Worm (Caenorhabditis elegans) whole organism, L1 larva: ENCODE results near the gene F54E2.1.

Source experiments
- ceh-82 ChIP-seq, 3 experiments: fragments of 150-350 bp in 1 of 3; sonication (generic microtip) in 2 of 3; optimal IDR thresholded peaks; 2 replicates each; lab custom pipeline; 2014 to 2017; ENCODE audit warnings: missing biosample characterization in 3 of 3, missing genetic modification characterization in 3 of 3
- elt-2 ChIP-seq: sonication (generic microtip); optimal IDR thresholded peaks from 2 replicates; lab custom pipeline; 2016; ENCODE audit warnings: missing genetic modification characterization, mild to moderate bottlenecking, inconsistent platforms, missing compliant biosample characterization, missing genetic modification reagents
- fkh-10 ChIP-seq: sonication (generic microtip); optimal IDR thresholded peaks from 2 replicates; lab custom pipeline; 2017; ENCODE audit warnings: missing biosample characterization, missing genetic modification reagents, missing genetic modification characterization
- hpl-2 ChIP-seq: fragments of 150-350 bp; optimal IDR thresholded peaks from 2 replicates; lab custom pipeline; 2014; ENCODE audit warnings: missing biosample characterization, missing genetic modification reagents, missing genetic modification characterization
- jun-1 ChIP-seq: fragments of 150-350 bp; optimal IDR thresholded peaks from 2 replicates; lab custom pipeline; 2014; ENCODE audit warnings: missing biosample characterization, missing genetic modification reagents, missing genetic modification characterization
- lin-35 ChIP-seq, 2 experiments: fragments of 150-350 bp; optimal IDR thresholded peaks; 2 replicates each; lab custom pipeline; 2014; ENCODE audit warnings: missing biosample characterization in 2 of 2, missing genetic modification characterization in 2 of 2, missing genetic modification reagents in 2 of 2
- nhr-11 ChIP-seq: fragments of 150-350 bp; optimal IDR thresholded peaks from 2 replicates; lab custom pipeline; 2014; ENCODE audit warnings: missing biosample characterization, missing genetic modification characterization
- rnt-1 ChIP-seq: sonication (generic microtip); optimal IDR thresholded peaks from 2 replicates; lab custom pipeline; 2016; ENCODE audit warnings: mild to moderate bottlenecking, missing genetic modification characterization, moderate library complexity, missing compliant biosample characterization

ce11 chrV:2809443-2809842, 755 bp upstream of the F54E2.1 start:
- TF ChIP-seq elt-2 (tag; lab: Kevin White, UChicago) (no peak), fkh-10 (GFP tag; lab: Kevin White, UChicago) (no peak), ceh-82 (tag; optimal IDR thresholded peaks at IDR 0.05; lab: Kevin White, UChicago) (no peak), hpl-2 (GFP tag; lab: Kevin White, UChicago) (no peak), jun-1 (no peak), nhr-11 (tag; lab: Kevin White, UChicago) (no peak), rnt-1 (tag; lab: Kevin White, UChicago) (peak; percentile 58), lin-35 (GFP tag; optimal IDR thresholded peaks at IDR 0.05; lab: Kevin White, UChicago) (no peak)
